Worm (Caenorhabditis elegans) whole organism, late embryonic: ENCODE results near the gene rpc-1.

Source experiments
- hlh-30 ChIP-seq: sonication (generic microtip); optimal IDR thresholded peaks from 2 replicates; lab custom pipeline; 2017; ENCODE audit warnings: antibody characterized with exemption, missing genetic modification characterization, missing compliant biosample characterization; ENCODE audit not compliant: insufficient read depth
- nhr-11 ChIP-seq: fragments of 150-350 bp; optimal IDR thresholded peaks from 2 replicates; lab custom pipeline; 2014; ENCODE audit warnings: missing biosample characterization, missing genetic modification characterization

DNA sequence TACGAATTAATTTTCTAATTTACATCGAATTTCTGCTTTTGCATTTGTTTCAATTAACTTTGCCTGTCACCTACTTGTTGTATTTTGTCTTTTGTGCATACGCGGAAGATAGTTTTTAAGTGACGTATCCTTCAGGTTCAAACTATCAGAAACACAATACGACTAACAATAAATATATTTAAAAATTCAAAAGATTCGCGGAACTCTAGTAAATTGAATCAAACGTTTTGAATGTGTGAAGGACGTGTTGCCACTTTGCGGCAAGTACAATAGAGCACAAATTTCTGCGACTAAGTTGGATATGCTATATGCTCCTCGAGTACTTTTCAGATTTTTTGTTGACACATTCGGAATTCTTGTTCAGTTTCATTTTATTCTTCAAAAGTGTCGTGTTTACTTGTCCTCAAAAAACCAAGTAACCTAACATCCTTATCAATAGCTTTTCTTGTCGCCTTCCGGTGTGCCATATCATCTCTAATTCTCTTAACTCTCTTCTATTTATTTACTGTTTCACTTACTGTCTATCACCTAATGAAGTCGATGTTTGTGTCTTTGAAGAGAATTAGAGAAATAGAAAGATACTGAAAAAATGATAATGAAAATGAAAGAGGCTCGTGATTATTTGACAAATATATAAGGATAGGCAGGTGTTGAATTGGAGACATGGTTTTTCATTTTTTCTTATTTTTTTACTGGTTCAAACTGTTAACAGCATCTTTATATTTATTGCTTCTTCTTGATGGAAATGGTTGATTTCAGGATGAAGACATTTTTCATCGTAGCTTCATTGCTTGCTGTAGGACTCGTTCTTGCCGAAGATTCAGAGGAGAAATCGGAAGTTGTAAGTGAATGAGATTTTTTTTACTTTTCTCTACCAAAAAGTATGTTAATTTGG, 23.2 kb upstream of the rpc-1 start, which contains the start of gene srlf-7:
- TF ChIP-seq hlh-30 (tag; lab: Kevin White, UChicago), result no peak
- TF ChIP-seq nhr-11, result no peak
